Worm (Caenorhabditis elegans): ENCODE data around the gene mig-39.

ce11 chrIII:8417192-8417967 is 49.5 kb upstream of the mig-39 start:
- peak; percentile 29 for TF ChIP-seq pag-3 (tag; optimal IDR thresholded peaks at IDR 0.05; ENCODE audit: borderline replicate concordance)
- TF ChIP-seq ama-1 (optimal IDR thresholded peaks at IDR 0.05), result no peak
- TF ChIP-seq pax-1 (tag; optimal IDR thresholded peaks at IDR 0.05), result no peak
- peak; percentile 9 for TF ChIP-seq T23F11.4 (GFP tag; optimal IDR thresholded peaks at IDR 0.05)
- no peak for TF ChIP-seq sox-4 (tag; optimal IDR thresholded peaks at IDR 0.05)
- peak; percentile 83 for TF ChIP-seq pha-2 (tag; optimal IDR thresholded peaks at IDR 0.05)

All from whole organism, late embryonic.